Worm (Caenorhabditis elegans) whole organism, L1 larva: ENCODE results near the gene nep-21.

Experiments used
- ceh-82 ChIP-seq, 3 experiments: fragments of 150-350 bp in 1 of 3; sonication (generic microtip) in 2 of 3; optimal IDR thresholded peaks; 2 replicates each; lab custom pipeline; 2014 to 2017; ENCODE audit warnings: missing biosample characterization in 3 of 3, missing genetic modification characterization in 3 of 3
- elt-2 ChIP-seq: sonication (generic microtip); optimal IDR thresholded peaks from 2 replicates; lab custom pipeline; 2016; ENCODE audit warnings: missing genetic modification characterization, mild to moderate bottlenecking, inconsistent platforms, missing compliant biosample characterization, missing genetic modification reagents
- lin-13 ChIP-seq: fragments of 150-350 bp; optimal IDR thresholded peaks from 2 replicates; lab custom pipeline; 2014; ENCODE audit warnings: missing biosample characterization, missing genetic modification reagents, missing genetic modification characterization
- lir-3 ChIP-seq: sonication (generic microtip); optimal IDR thresholded peaks from 2 replicates; lab custom pipeline; 2016; ENCODE audit warnings: mild to moderate bottlenecking, missing genetic modification characterization, moderate library complexity, missing compliant biosample characterization; ENCODE audit not compliant: poor library complexity
- lsy-2 ChIP-seq, 2 experiments: fragments of 150-350 bp; optimal IDR thresholded peaks; 2 replicates each; lab custom pipeline; 2014; ENCODE audit warnings: missing biosample characterization in 2 of 2, missing genetic modification characterization in 2 of 2
- mef-2 ChIP-seq: fragments of 150-350 bp; optimal IDR thresholded peaks from 2 replicates; lab custom pipeline; 2014; ENCODE audit warnings: missing biosample characterization, missing genetic modification characterization
- nhr-11 ChIP-seq: fragments of 150-350 bp; optimal IDR thresholded peaks from 2 replicates; lab custom pipeline; 2014; ENCODE audit warnings: missing biosample characterization, missing genetic modification characterization
- nhr-237 ChIP-seq: fragments of 150-350 bp; optimal IDR thresholded peaks from 2 replicates; lab custom pipeline; 2014; ENCODE audit warnings: missing biosample characterization, missing genetic modification characterization
- snpc-4 ChIP-seq: fragments of 150-350 bp; optimal IDR thresholded peaks from 2 replicates; lab custom pipeline; 2014; ENCODE audit warnings: missing biosample characterization, missing genetic modification characterization
- unc-98 ChIP-seq: fragments of 200-800 bp; sonication (Bioruptor generic); IDR thresholded peaks from 2 replicates; pipeline ENCODE4 v1.3.6; 2022; ENCODE audit warnings: missing genetic modification characterization, missing compliant biosample characterization
- ztf-11 ChIP-seq, 2 experiments: sonication (generic microtip); optimal IDR thresholded peaks; 2 replicates each; lab custom pipeline; 2016 to 2017; ENCODE audit warnings: missing genetic modification characterization in 2 of 2, missing biosample characterization in 1 of 2, missing compliant biosample characterization in 1 of 2

DNA sequence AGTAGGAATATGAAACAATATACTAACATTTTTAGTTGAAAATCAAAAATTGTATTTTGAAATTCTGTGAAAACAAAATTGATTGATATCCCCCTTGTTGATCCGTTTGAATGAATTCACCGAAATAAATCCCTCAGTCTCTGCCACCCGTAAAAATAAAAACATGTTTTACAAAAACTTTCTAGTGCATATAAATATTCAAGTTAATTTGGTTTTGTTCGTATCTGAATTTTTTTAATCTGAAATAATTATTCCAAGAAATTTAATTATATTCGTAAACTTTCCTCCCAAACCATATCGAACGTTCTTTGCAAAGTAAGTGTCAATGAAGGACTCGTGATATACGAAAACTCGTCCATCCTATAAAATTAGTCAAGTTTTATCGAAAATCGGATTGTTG lies 46.7 kb upstream of the nep-21 start, which contains the start of gene F40G12.6:
- TF ChIP-seq lir-3 (tag; lab: Kevin White, UChicago) (no peak), lsy-2 (tag; optimal IDR thresholded peaks at IDR 0.05; lab: Kevin White, UChicago) (no peak), ceh-82 (tag; optimal IDR thresholded peaks at IDR 0.05; lab: Kevin White, UChicago) (no peak), nhr-11 (tag; lab: Kevin White, UChicago) (no peak), mef-2 (tag; lab: Kevin White, UChicago) (no peak), nhr-237 (tag; lab: Kevin White, UChicago) (no peak), snpc-4 (tag; lab: Kevin White, UChicago) (no peak), ztf-11 (tag; optimal IDR thresholded peaks at IDR 0.05; lab: Kevin White, UChicago) (no peak), lin-13 (GFP tag; lab: Kevin White, UChicago) (no peak), unc-98 (GFP tag; lab: Robert Waterston, UW) (no peak), elt-2 (tag; lab: Kevin White, UChicago) (no peak)
